Worm (Caenorhabditis elegans): Measurements from ENCODE around the gene rpc-11.

DNA sequence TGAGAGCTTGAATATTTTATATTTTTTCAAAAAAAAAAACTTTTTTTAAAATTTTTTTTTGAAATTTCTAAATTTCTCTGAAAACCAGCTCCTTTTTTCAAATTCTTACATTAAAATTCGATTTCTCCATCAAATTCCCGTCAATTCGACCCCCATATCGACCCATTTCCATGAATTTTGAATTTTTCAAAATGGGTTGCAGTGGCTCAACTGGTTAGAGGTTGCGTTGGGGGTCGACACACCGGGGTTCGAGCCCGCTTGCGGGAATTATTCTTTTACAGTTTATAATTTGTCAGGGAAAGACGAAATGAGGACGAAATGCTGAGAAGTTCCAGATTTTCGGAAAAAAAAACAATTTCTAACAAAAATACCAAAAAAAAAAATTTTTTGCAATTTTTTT is 15.8 kb downstream of the rpc-11 start:
- TF ChIP-seq dmd-9 (GFP tag; IDR thresholded peaks at IDR 0.05) (no peak), nhr-77 (tag; optimal IDR thresholded peaks at IDR 0.05) (no peak), madf-9 (GFP tag; conservative IDR thresholded peaks at IDR 0.05) (no peak), nhr-11 (tag; optimal IDR thresholded peaks at IDR 0.05) (no peak), unc-39 (tag; optimal IDR thresholded peaks at IDR 0.05) (no peak), mes-2 (tag; optimal IDR thresholded peaks at IDR 0.05; ENCODE audit: poor library complexity, severe bottlenecking) (no peak), tag-97 (GFP tag; IDR thresholded peaks at IDR 0.05) (no peak), lin-39 (tag; optimal IDR thresholded peaks at IDR 0.05) (no peak), unc-62 (GFP tag; optimal IDR thresholded peaks at IDR 0.05 in 1 of 2) (no peak), unc-62 (tag; optimal IDR thresholded peaks at IDR 0.05) (no peak), lsy-2 (tag; optimal IDR thresholded peaks at IDR 0.05) (no peak)
